Worm (Caenorhabditis elegans) whole organism, L4 larva: ENCODE data around the gene nspc-17.

Source experiments
- F10B5.3 ChIP-seq: sonication (generic microtip); optimal IDR thresholded peaks from 2 replicates; lab custom pipeline; 2016; ENCODE audit warnings: mild to moderate bottlenecking, missing genetic modification characterization, missing compliant biosample characterization
- F49E8.2 ChIP-seq: sonication (generic microtip); optimal IDR thresholded peaks from 2 replicates; lab custom pipeline; 2016; ENCODE audit warnings: missing compliant biosample characterization, mild to moderate bottlenecking, missing genetic modification characterization, borderline replicate concordance
- T26A8.4 ChIP-seq: fragments of 200-800 bp; sonication (Bioruptor generic); IDR thresholded peaks from 2 replicates; pipeline ENCODE4 v1.3.6; 2022; ENCODE audit warnings: missing genetic modification characterization, missing compliant biosample characterization
- Y105C5A.15 ChIP-seq: fragments of 200-800 bp; sonication (Bioruptor generic); IDR thresholded peaks from 2 replicates; pipeline ENCODE4 v1.3.6; 2022; ENCODE audit warnings: missing genetic modification characterization, missing compliant biosample characterization
- Y75B8A.6 ChIP-seq: fragments of 200-800 bp; sonication (Bioruptor generic); IDR thresholded peaks from 2 replicates; pipeline ENCODE4 v1.3.6; 2022; ENCODE audit warnings: missing genetic modification reagents, missing genetic modification characterization, missing compliant biosample characterization
- aly-2 ChIP-seq: sonication (generic microtip); optimal IDR thresholded peaks from 2 replicates; lab custom pipeline; 2018; ENCODE audit warnings: missing biosample characterization, missing genetic modification characterization
- attf-4 ChIP-seq: sonication (generic microtip); optimal IDR thresholded peaks from 3 replicates; lab custom pipeline; 2017; ENCODE audit warnings: missing biosample characterization, missing genetic modification characterization
- ceh-32 ChIP-seq: sonication (generic microtip); optimal IDR thresholded peaks from 2 replicates; lab custom pipeline; 2016; ENCODE audit warnings: mild to moderate bottlenecking, missing genetic modification characterization, missing compliant biosample characterization; ENCODE audit not compliant: poor library complexity
- ceh-82 ChIP-seq: sonication (generic microtip); optimal IDR thresholded peaks from 2 replicates; lab custom pipeline; 2017; ENCODE audit warnings: missing biosample characterization, missing genetic modification characterization
- cey-2 ChIP-seq: sonication (generic microtip); optimal IDR thresholded peaks from 3 replicates; lab custom pipeline; 2017; ENCODE audit warnings: missing genetic modification characterization, mild to moderate bottlenecking, missing compliant biosample characterization, antibody characterized with exemption, borderline replicate concordance; ENCODE audit not compliant: insufficient read depth
- dmd-9 ChIP-seq: fragments of 200-800 bp; sonication (Bioruptor generic); IDR thresholded peaks from 2 replicates; pipeline ENCODE4 v1.3.6; 2022; ENCODE audit warnings: missing genetic modification reagents, missing genetic modification characterization, missing compliant biosample characterization
- dve-1 ChIP-seq: sonication (generic microtip); optimal IDR thresholded peaks from 2 replicates; lab custom pipeline; 2017; ENCODE audit warnings: antibody characterized with exemption, mild to moderate bottlenecking, missing genetic modification characterization, missing compliant biosample characterization; ENCODE audit not compliant: insufficient read depth
- egl-43 ChIP-seq: fragments of 200-800 bp; sonication (Bioruptor generic); IDR thresholded peaks from 2 replicates; pipeline ENCODE4 v1.3.6; 2022; ENCODE audit warnings: missing genetic modification reagents, missing genetic modification characterization, missing compliant biosample characterization
- fkh-10 ChIP-seq: fragments of 150-350 bp; optimal IDR thresholded peaks from 2 replicates; lab custom pipeline; 2014; ENCODE audit warnings: missing biosample characterization, missing genetic modification reagents, missing genetic modification characterization
- fos-1 ChIP-seq: fragments of 150-350 bp; optimal IDR thresholded peaks from 2 replicates; lab custom pipeline; 2014; ENCODE audit warnings: missing biosample characterization, missing genetic modification characterization
- lin-13 ChIP-seq: fragments of 150-350 bp; optimal IDR thresholded peaks from 2 replicates; lab custom pipeline; 2014; ENCODE audit warnings: missing biosample characterization, missing genetic modification reagents, missing genetic modification characterization
- lin-15B ChIP-seq: fragments of 150-350 bp; sonication (generic microtip); optimal IDR thresholded peaks from 3 replicates; lab custom pipeline; 2014; ENCODE audit warnings: missing biosample characterization, missing genetic modification characterization
- madf-5 ChIP-seq, 2 experiments: fragments of 200-800 bp; sonication (Bioruptor generic); IDR thresholded peaks; 2 replicates each; pipeline ENCODE4 v1.3.6; 2022; ENCODE audit warnings: missing compliant biosample characterization in 2 of 2, missing genetic modification characterization in 2 of 2
- madf-9 ChIP-seq: fragments of 200-800 bp; sonication (Bioruptor generic); conservative IDR thresholded peaks from 2 replicates; pipeline ENCODE4 v1.3.6; 2022; ENCODE audit warnings: missing genetic modification reagents, missing genetic modification characterization, missing compliant biosample characterization
- mep-1 ChIP-seq: fragments of 150-350 bp; sonication (generic microtip); optimal IDR thresholded peaks from 3 replicates; lab custom pipeline; 2014; ENCODE audit warnings: missing biosample characterization, missing genetic modification characterization
- mxl-3 ChIP-seq: fragments of 200-800 bp; sonication (Bioruptor generic); optimal IDR thresholded peaks from 2 replicates; lab custom pipeline; 2018; ENCODE audit warnings: mild to moderate bottlenecking, missing genetic modification characterization, missing compliant biosample characterization
- nhr-102 ChIP-seq: sonication (generic microtip); optimal IDR thresholded peaks from 2 replicates; lab custom pipeline; 2016; ENCODE audit warnings: mild to moderate bottlenecking, missing genetic modification characterization, moderate library complexity, missing compliant biosample characterization
- nhr-41 ChIP-seq: fragments of 200-800 bp; sonication (Bioruptor generic); IDR thresholded peaks from 2 replicates; pipeline ENCODE4 v1.3.6; 2022; ENCODE audit warnings: missing genetic modification reagents, missing genetic modification characterization, missing compliant biosample characterization
- nhr-42 ChIP-seq: fragments of 200-800 bp; sonication (Bioruptor generic); IDR thresholded peaks from 2 replicates; pipeline ENCODE4 v1.3.6; 2022; ENCODE audit warnings: missing genetic modification characterization, missing compliant biosample characterization
- nhr-48 ChIP-seq: sonication (generic microtip); optimal IDR thresholded peaks from 2 replicates; lab custom pipeline; 2016; ENCODE audit warnings: mild to moderate bottlenecking, missing genetic modification characterization, missing compliant biosample characterization
- nhr-6 ChIP-seq: fragments of 150-350 bp; optimal IDR thresholded peaks from 2 replicates; lab custom pipeline; 2014; ENCODE audit warnings: missing biosample characterization, missing genetic modification characterization
- nhr-76 ChIP-seq: fragments of 150-350 bp; optimal IDR thresholded peaks from 2 replicates; lab custom pipeline; 2014; ENCODE audit warnings: missing biosample characterization, missing genetic modification characterization
- pha-4 ChIP-seq, 2 experiments: fragments of 150-350 bp in 1 of 2; fragments of 200-800 bp in 1 of 2; sonication (Bioruptor generic) in 1 of 2; IDR thresholded peaks in 1 of 2; optimal IDR thresholded peaks in 1 of 2; 2 replicates each; pipeline versions ENCODE4 v1.3.6 to Lab custom; 2014 to 2022; ENCODE audit warnings: missing genetic modification characterization in 2 of 2, missing genetic modification reagents in 2 of 2, missing biosample characterization in 1 of 2, missing compliant biosample characterization in 1 of 2
- saeg-2 ChIP-seq: fragments of 200-800 bp; sonication (Bioruptor generic); IDR thresholded peaks from 2 replicates; pipeline ENCODE4 v1.3.6; 2022; ENCODE audit warnings: missing genetic modification reagents, missing genetic modification characterization, missing compliant biosample characterization
- sdz-12 ChIP-seq: fragments of 200-800 bp; sonication (Bioruptor generic); optimal IDR thresholded peaks from 2 replicates; lab custom pipeline; 2018; ENCODE audit warnings: mild to moderate bottlenecking, missing genetic modification characterization, missing compliant biosample characterization
- snpc-1.2 ChIP-seq: fragments of 200-800 bp; sonication (Bioruptor generic); IDR thresholded peaks from 2 replicates; pipeline ENCODE4 v1.3.6; 2022; ENCODE audit warnings: missing genetic modification reagents, missing genetic modification characterization, missing compliant biosample characterization
- spr-3 ChIP-seq: fragments of 200-800 bp; sonication (Bioruptor generic); optimal IDR thresholded peaks from 2 replicates; lab custom pipeline; 2018; ENCODE audit warnings: mild to moderate bottlenecking, missing genetic modification characterization, missing compliant biosample characterization
- tag-97 ChIP-seq: fragments of 200-800 bp; sonication (Bioruptor generic); IDR thresholded peaks from 2 replicates; pipeline ENCODE4 v1.3.6; 2022; ENCODE audit warnings: missing genetic modification characterization, missing compliant biosample characterization
- unc-39 ChIP-seq: sonication (generic microtip); optimal IDR thresholded peaks from 2 replicates; lab custom pipeline; 2017; ENCODE audit warnings: missing biosample characterization, missing genetic modification characterization
- zfp-3 ChIP-seq: fragments of 200-800 bp; sonication (Bioruptor generic); conservative IDR thresholded peaks from 2 replicates; pipeline ENCODE4 v1.3.6; 2022; ENCODE audit warnings: missing genetic modification reagents, missing genetic modification characterization, missing compliant biosample characterization

Gene nspc-17

DNA sequence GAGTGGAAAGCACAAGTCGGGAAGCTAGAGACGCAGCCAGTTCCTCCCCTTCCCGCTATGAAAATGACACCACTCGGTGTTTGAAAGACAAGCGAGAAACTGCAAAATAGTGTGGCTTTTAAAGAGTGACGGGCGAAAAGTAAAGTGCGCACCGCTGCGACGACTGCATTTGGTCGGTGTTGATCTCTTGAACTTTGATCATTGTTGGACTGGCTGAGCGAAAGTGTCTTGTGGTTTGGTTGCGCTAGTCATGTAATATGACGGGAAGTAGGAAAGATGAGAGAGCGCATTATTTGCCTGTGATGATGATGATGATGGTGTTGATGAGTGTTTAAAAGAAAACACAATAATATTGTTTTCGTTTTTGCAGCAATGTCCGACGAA lies 35.3 kb upstream of the nspc-17 start (continued):
- TF ChIP-seq ceh-32 (tag; lab: Kevin White, UChicago) (no peak), T26A8.4 (GFP tag; lab: Robert Waterston, UW) (peak; percentile 56; the same call in 1 of the 2 replicates), spr-3 (GFP tag; lab: Kevin White, UChicago) (no peak), egl-43 (GFP tag; lab: Robert Waterston, UW) (peak; percentile 64), nhr-6 (tag; lab: Kevin White, UChicago) (peak; percentile 82), snpc-1.2 (GFP tag; lab: Robert Waterston, UW) (no peak), dmd-9 (GFP tag; lab: Robert Waterston, UW) (peak; percentile 43; the same call in 1 of the 2 replicates), Y75B8A.6 (no peak), mep-1 (tag; lab: Kevin White, UChicago) (peak; percentile 97), aly-2 (no peak)

DNA sequence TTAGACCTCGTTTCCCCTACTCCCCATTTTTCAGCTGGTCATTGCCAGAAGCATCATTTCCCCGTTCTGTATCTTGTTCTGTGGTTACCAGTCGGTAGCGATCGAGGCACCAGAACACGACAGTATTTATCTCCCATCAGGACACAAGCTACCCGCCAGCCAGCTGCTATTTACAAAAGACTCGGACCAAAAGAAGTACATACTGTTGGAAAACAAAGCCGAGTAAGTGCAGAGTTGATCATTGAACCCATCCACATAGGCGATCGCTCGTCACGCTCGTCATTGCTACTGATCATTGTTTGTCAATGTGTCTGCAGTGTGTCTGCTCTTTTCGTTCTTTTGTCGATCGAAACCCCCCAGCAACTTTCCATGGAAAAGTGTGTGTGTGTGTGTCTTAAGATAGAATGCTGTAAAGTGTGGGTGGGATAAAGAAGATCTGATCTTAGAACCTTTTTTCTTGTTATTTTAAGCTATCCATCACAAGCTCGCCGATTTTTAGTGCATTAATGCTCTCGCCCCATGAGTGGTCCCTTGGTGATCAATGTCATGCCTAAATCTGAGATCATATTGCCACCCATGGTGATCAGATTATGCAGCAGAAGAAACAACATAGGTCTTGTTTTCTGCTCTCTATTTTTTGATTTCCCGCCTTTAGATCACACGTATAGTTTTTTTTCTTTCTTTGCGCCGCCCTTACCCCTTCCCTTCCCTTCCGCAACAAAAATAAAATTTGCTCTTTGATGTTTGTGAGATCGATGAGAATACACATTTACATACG lies 34.7 kb upstream of the nspc-17 start:
- TF ChIP-seq nhr-41 (GFP tag; lab: Robert Waterston, UW) = peak; percentile 17; the same call in 1 of the 2 replicates
- no peak for TF ChIP-seq sdz-12 (GFP tag; lab: Kevin White, UChicago)
- TF ChIP-seq ceh-82 (tag; lab: Kevin White, UChicago) = no peak
- 0 out of 4 replicates have a peak, but pooled peaks of 1 of the 2 experiments have one; percentile 26 for TF ChIP-seq madf-5 (GFP tag; IDR thresholded peaks at IDR 0.05; lab: Robert Waterston, UW)
- no peak for TF ChIP-seq nhr-76 (tag; lab: Kevin White, UChicago)
- no peak for TF ChIP-seq unc-39 (tag; lab: Kevin White, UChicago)
- TF ChIP-seq dve-1 (tag; lab: Kevin White, UChicago) = no peak
- no peak for TF ChIP-seq mxl-3
- TF ChIP-seq pha-4 (GFP tag; IDR thresholded peaks at IDR 0.05; lab: Robert Waterston, UW) = no peak
- TF ChIP-seq pha-4 (tag; optimal IDR thresholded peaks at IDR 0.05; lab: Kevin White, UChicago) = peak; percentile 67
- TF ChIP-seq attf-4 (tag; lab: Kevin White, UChicago) = peak; percentile 43
- TF ChIP-seq nhr-42 (GFP tag; lab: Robert Waterston, UW) = no peak
- TF ChIP-seq madf-9 (GFP tag; lab: Robert Waterston, UW) = no peak
- no peak for TF ChIP-seq F49E8.2 (tag; lab: Kevin White, UChicago)
- TF ChIP-seq cey-2 (tag; lab: Kevin White, UChicago) = no peak
- no peak for TF ChIP-seq nhr-48
- TF ChIP-seq, all 104 proteins: peak for 4

DNA sequence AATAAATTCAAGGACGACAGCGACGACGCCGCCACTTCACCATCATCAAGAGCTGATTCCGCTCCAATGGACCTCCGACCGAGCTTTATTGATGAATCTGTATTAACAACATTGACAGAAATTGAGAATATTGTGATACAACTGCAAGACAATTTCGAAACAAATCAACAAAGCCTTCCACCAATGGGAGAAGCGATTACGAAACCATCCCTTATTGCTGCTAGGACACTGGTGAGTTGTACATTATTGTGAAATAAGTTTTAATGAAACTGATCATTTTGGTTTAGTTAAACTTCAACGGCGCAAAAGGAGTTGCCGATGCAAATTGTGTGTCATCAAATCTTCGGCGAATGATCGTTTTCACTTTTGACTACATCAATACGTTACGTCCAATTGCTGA lies 34.1 kb upstream of the nspc-17 start:
- TF ChIP-seq nhr-102 (tag; lab: Kevin White, UChicago) (no peak), Y105C5A.15 (GFP tag; lab: Robert Waterston, UW) (no peak), lin-15B (no peak), tag-97 (GFP tag; lab: Robert Waterston, UW) (no peak), fkh-10 (GFP tag; lab: Kevin White, UChicago) (no peak), F10B5.3 (tag; lab: Kevin White, UChicago) (no peak), saeg-2 (no peak), F49E8.2 (tag; lab: Kevin White, UChicago) (no peak), attf-4 (tag; lab: Kevin White, UChicago) (no peak), nhr-48 (no peak), lin-13 (GFP tag; lab: Kevin White, UChicago) (no peak), pha-4 (GFP tag; IDR thresholded peaks at IDR 0.05; lab: Robert Waterston, UW) (no peak), pha-4 (tag; optimal IDR thresholded peaks at IDR 0.05; lab: Kevin White, UChicago) (no peak), zfp-3 (no peak), fos-1 (tag; lab: Kevin White, UChicago) (no peak)
